Worm (Caenorhabditis elegans): ENCODE measurements around the gene nspe-2.
A peak's percentile ranks its signal among the peaks of the same experiment; 100 is the strongest.

Gene nspe-2

ce11 chrII:12608653-12609052 lies 10.5 kb downstream of the nspe-2 start, which contains the start of gene Y38E10A.9:
TSS of gene Y38E10A.9 (plus strand) at chrII:12608953.
- TF ChIP-seq ztf-23 (GFP tag; IDR thresholded peaks at IDR 0.05) (no peak), tab-1 (GFP tag; IDR thresholded peaks at IDR 0.05) (no peak), ztf-29 (GFP tag; IDR thresholded peaks at IDR 0.05) (no peak), cog-1 (tag; optimal IDR thresholded peaks at IDR 0.05) (no peak), klf-2 (GFP tag; conservative IDR thresholded peaks at IDR 0.05) (no peak), ref-1 (GFP tag; conservative IDR thresholded peaks at IDR 0.05) (no peak), T22C8.4 (GFP tag; IDR thresholded peaks at IDR 0.05) (no peak), med-1 (GFP tag; optimal IDR thresholded peaks at IDR 0.05; ENCODE audit: insufficient read depth) (no peak), flt-1 (GFP tag; IDR thresholded peaks at IDR 0.05) (no peak)

- no peak for TF ChIP-seq flt-1 (GFP tag; IDR thresholded peaks at IDR 0.05)
- no peak for TF ChIP-seq ztf-29 (GFP tag; IDR thresholded peaks at IDR 0.05)
- TF ChIP-seq tab-1 (GFP tag; IDR thresholded peaks at IDR 0.05) = no peak
- no peak for TF ChIP-seq ref-1 (GFP tag; conservative IDR thresholded peaks at IDR 0.05)
- no peak for TF ChIP-seq T22C8.4 (GFP tag; IDR thresholded peaks at IDR 0.05)
- TF ChIP-seq klf-2 (GFP tag; conservative IDR thresholded peaks at IDR 0.05) = no peak
- TF ChIP-seq cog-1 (tag; optimal IDR thresholded peaks at IDR 0.05) = no peak
- no peak for TF ChIP-seq med-1 (GFP tag; optimal IDR thresholded peaks at IDR 0.05; ENCODE audit: insufficient read depth)
- TF ChIP-seq ztf-23 (GFP tag; IDR thresholded peaks at IDR 0.05) = no peak
Observed at ce11 chrII:12606900-12607299, 12.3 kb downstream of the nspe-2 start, which contains the start of gene Y38E10A.8. TSS of gene Y38E10A.8 (plus strand) at chrII:12607200.

- no peak for TF ChIP-seq ztf-29 (GFP tag; IDR thresholded peaks at IDR 0.05)
- no peak for TF ChIP-seq med-1 (GFP tag; optimal IDR thresholded peaks at IDR 0.05; ENCODE audit: insufficient read depth)
- no peak for TF ChIP-seq cog-1 (tag; optimal IDR thresholded peaks at IDR 0.05)
- TF ChIP-seq ztf-23 (GFP tag; IDR thresholded peaks at IDR 0.05) = no peak
Observed at ce11 chrII:12606108-12606507, 13.1 kb downstream of the nspe-2 start.

ce11 chrII:12603667-12604621 lies 15.2 kb downstream of the nspe-2 start, which contains the start of the genes ceh-100 and lips-15:
TSS of gene ceh-100 (minus strand) at chrII:12603680.
TSS of gene lips-15 (plus strand) at chrII:12604386.
- TF ChIP-seq T22C8.4 (GFP tag; IDR thresholded peaks at IDR 0.05) (peak; percentile 44; the same call in 1 of the 2 replicates), cog-1 (tag; optimal IDR thresholded peaks at IDR 0.05) (no peak), ztf-29 (GFP tag; IDR thresholded peaks at IDR 0.05) (no peak)

- TF ChIP-seq ztf-29 (GFP tag; IDR thresholded peaks at IDR 0.05) = no peak
- no peak for TF ChIP-seq cog-1 (tag; optimal IDR thresholded peaks at IDR 0.05)
- no peak for TF ChIP-seq ref-1 (GFP tag; conservative IDR thresholded peaks at IDR 0.05)
- no peak for TF ChIP-seq T22C8.4 (GFP tag; IDR thresholded peaks at IDR 0.05)
- no peak for TF ChIP-seq tab-1 (GFP tag; IDR thresholded peaks at IDR 0.05)
- TF ChIP-seq klf-2 (GFP tag; conservative IDR thresholded peaks at IDR 0.05) = no peak
- no peak for TF ChIP-seq med-1 (GFP tag; optimal IDR thresholded peaks at IDR 0.05; ENCODE audit: insufficient read depth)
- no peak for TF ChIP-seq flt-1 (GFP tag; IDR thresholded peaks at IDR 0.05)
- TF ChIP-seq ztf-23 (GFP tag; IDR thresholded peaks at IDR 0.05) = no peak
Observed at ce11 chrII:12580952-12581351, 38.2 kb downstream of the nspe-2 start, which contains the start of gene clec-4. TSS of gene clec-4 (minus strand) at chrII:12581113.

- TF ChIP-seq ref-1 (GFP tag; conservative IDR thresholded peaks at IDR 0.05) = no peak
- no peak for TF ChIP-seq ztf-29 (GFP tag; IDR thresholded peaks at IDR 0.05)
Observed at ce11 chrII:12577754-12578153, 41.4 kb downstream of the nspe-2 start, which contains the start of gene clec-8. TSS of gene clec-8 (minus strand) at chrII:12578061.

ce11 chrII:12574668-12575067 lies 44.5 kb downstream of the nspe-2 start, which contains the start of gene Y38E10A.3:
TSS of gene Y38E10A.3 (minus strand) at chrII:12574768.
- TF ChIP-seq T22C8.4 (GFP tag; IDR thresholded peaks at IDR 0.05) (no peak), tab-1 (GFP tag; IDR thresholded peaks at IDR 0.05) (no peak), ref-1 (GFP tag; conservative IDR thresholded peaks at IDR 0.05) (no peak), klf-2 (GFP tag; conservative IDR thresholded peaks at IDR 0.05) (no peak), flt-1 (GFP tag; IDR thresholded peaks at IDR 0.05) (no peak), med-1 (GFP tag; optimal IDR thresholded peaks at IDR 0.05; ENCODE audit: insufficient read depth) (no peak), ztf-23 (GFP tag; IDR thresholded peaks at IDR 0.05) (no peak), ztf-29 (GFP tag; IDR thresholded peaks at IDR 0.05) (no peak), cog-1 (tag; optimal IDR thresholded peaks at IDR 0.05) (no peak)

- no peak for TF ChIP-seq med-1 (GFP tag; optimal IDR thresholded peaks at IDR 0.05; ENCODE audit: insufficient read depth)
- TF ChIP-seq ztf-29 (GFP tag; IDR thresholded peaks at IDR 0.05) = no peak
- no peak for TF ChIP-seq ztf-23 (GFP tag; IDR thresholded peaks at IDR 0.05)
- no peak for TF ChIP-seq T22C8.4 (GFP tag; IDR thresholded peaks at IDR 0.05)
Observed at ce11 chrII:12573541-12573940, 45.6 kb downstream of the nspe-2 start, which contains the start of gene Y38E10A.2. TSS of gene Y38E10A.2 (minus strand) at chrII:12573641.

ce11 chrII:12572760-12573159 lies 46.4 kb downstream of the nspe-2 start, which contains the start of gene Y38E10A.35:
TSS of gene Y38E10A.35 (minus strand) at chrII:12572860.
- TF ChIP-seq flt-1 (GFP tag; IDR thresholded peaks at IDR 0.05) (no peak), T22C8.4 (GFP tag; IDR thresholded peaks at IDR 0.05) (no peak), cog-1 (tag; optimal IDR thresholded peaks at IDR 0.05) (no peak), ref-1 (GFP tag; conservative IDR thresholded peaks at IDR 0.05) (no peak), ztf-23 (GFP tag; IDR thresholded peaks at IDR 0.05) (no peak), ztf-29 (GFP tag; IDR thresholded peaks at IDR 0.05) (no peak), med-1 (GFP tag; optimal IDR thresholded peaks at IDR 0.05; ENCODE audit: insufficient read depth) (no peak), klf-2 (GFP tag; conservative IDR thresholded peaks at IDR 0.05) (no peak), tab-1 (GFP tag; IDR thresholded peaks at IDR 0.05) (no peak)

- TF ChIP-seq klf-2 (GFP tag; conservative IDR thresholded peaks at IDR 0.05) (no peak), ztf-29 (GFP tag; IDR thresholded peaks at IDR 0.05) (no peak), ref-1 (GFP tag; conservative IDR thresholded peaks at IDR 0.05) (no peak), tab-1 (GFP tag; IDR thresholded peaks at IDR 0.05) (no peak), med-1 (GFP tag; optimal IDR thresholded peaks at IDR 0.05; ENCODE audit: insufficient read depth) (no peak), T22C8.4 (GFP tag; IDR thresholded peaks at IDR 0.05) (no peak), cog-1 (tag; optimal IDR thresholded peaks at IDR 0.05) (no peak), ztf-23 (GFP tag; IDR thresholded peaks at IDR 0.05) (no peak), flt-1 (GFP tag; IDR thresholded peaks at IDR 0.05) (no peak)
Observed at ce11 chrII:12570523-12570922, 48.7 kb downstream of the nspe-2 start, which contains the start of gene Y38E10A.1. TSS of gene Y38E10A.1 (minus strand) at chrII:12570623.

All from whole organism, midembryonic.